Worm (Caenorhabditis elegans) whole organism, L4 larva: ENCODE results near the gene dvc-1.

Experiments used
- aly-2 ChIP-seq: sonication (generic microtip); optimal IDR thresholded peaks from 2 replicates; lab custom pipeline; 2018; ENCODE audit warnings: missing biosample characterization, missing genetic modification characterization
- ama-1 ChIP-seq: fragments of 150-350 bp; optimal IDR thresholded peaks from 2 replicates; lab custom pipeline; 2014; ENCODE audit warnings: inconsistent platforms, mixed read lengths
- dve-1 ChIP-seq: sonication (generic microtip); optimal IDR thresholded peaks from 2 replicates; lab custom pipeline; 2017; ENCODE audit warnings: antibody characterized with exemption, mild to moderate bottlenecking, missing genetic modification characterization, missing compliant biosample characterization; ENCODE audit not compliant: insufficient read depth
- lin-29 ChIP-seq: fragments of 200-800 bp; sonication (Bioruptor generic); IDR thresholded peaks from 2 replicates; pipeline ENCODE4 v1.3.6; 2022; ENCODE audit warnings: missing genetic modification reagents, missing genetic modification characterization, missing compliant biosample characterization
- lsy-2 ChIP-seq, 2 experiments: fragments of 150-350 bp in 1 of 2; sonication (generic microtip) in 1 of 2; optimal IDR thresholded peaks; 2 replicates each; lab custom pipeline; 2014 to 2017; ENCODE audit warnings: missing biosample characterization in 2 of 2, missing genetic modification characterization in 2 of 2
- mes-2 ChIP-seq: sonication (generic microtip); optimal IDR thresholded peaks from 2 replicates; lab custom pipeline; 2016; ENCODE audit warnings: missing genotype, mild to moderate bottlenecking, missing genetic modification characterization, missing compliant biosample characterization; ENCODE audit not compliant: poor library complexity, severe bottlenecking
- mxl-3 ChIP-seq: fragments of 200-800 bp; sonication (Bioruptor generic); optimal IDR thresholded peaks from 2 replicates; lab custom pipeline; 2018; ENCODE audit warnings: mild to moderate bottlenecking, missing genetic modification characterization, missing compliant biosample characterization
- nhr-237 ChIP-seq: sonication (generic microtip); optimal IDR thresholded peaks from 2 replicates; lab custom pipeline; 2017; ENCODE audit warnings: missing biosample characterization, missing genetic modification characterization
- nhr-76 ChIP-seq: fragments of 150-350 bp; optimal IDR thresholded peaks from 2 replicates; lab custom pipeline; 2014; ENCODE audit warnings: missing biosample characterization, missing genetic modification characterization
- nhr-77 ChIP-seq: fragments of 150-350 bp; optimal IDR thresholded peaks from 2 replicates; lab custom pipeline; 2014; ENCODE audit warnings: missing biosample characterization, missing genetic modification characterization
- pha-4 ChIP-seq, 2 experiments: fragments of 150-350 bp in 1 of 2; fragments of 200-800 bp in 1 of 2; sonication (Bioruptor generic) in 1 of 2; IDR thresholded peaks in 1 of 2; optimal IDR thresholded peaks in 1 of 2; 2 replicates each; pipeline versions ENCODE4 v1.3.6 to Lab custom; 2014 to 2022; ENCODE audit warnings: missing genetic modification characterization in 2 of 2, missing genetic modification reagents in 2 of 2, missing biosample characterization in 1 of 2, missing compliant biosample characterization in 1 of 2
- snpc-4 ChIP-seq: fragments of 150-350 bp; optimal IDR thresholded peaks from 2 replicates; lab custom pipeline; 2014; ENCODE audit warnings: missing biosample characterization, missing genetic modification characterization
- unc-39 ChIP-seq: sonication (generic microtip); optimal IDR thresholded peaks from 2 replicates; lab custom pipeline; 2017; ENCODE audit warnings: missing biosample characterization, missing genetic modification characterization
- unc-62 ChIP-seq, 3 experiments: fragments of 150-350 bp in 1 of 3; sonication (generic microtip); optimal IDR thresholded peaks in 2 of 3; peaks in 1 of 3; 1 replicate in 1 of 3; 2 replicates in 2 of 3; lab custom pipeline; 2014 to 2017; ENCODE audit warnings: missing biosample characterization in 3 of 3, missing genetic modification characterization in 3 of 3, missing genetic modification reagents in 3 of 3, missing genotype in 1 of 3

DNA sequence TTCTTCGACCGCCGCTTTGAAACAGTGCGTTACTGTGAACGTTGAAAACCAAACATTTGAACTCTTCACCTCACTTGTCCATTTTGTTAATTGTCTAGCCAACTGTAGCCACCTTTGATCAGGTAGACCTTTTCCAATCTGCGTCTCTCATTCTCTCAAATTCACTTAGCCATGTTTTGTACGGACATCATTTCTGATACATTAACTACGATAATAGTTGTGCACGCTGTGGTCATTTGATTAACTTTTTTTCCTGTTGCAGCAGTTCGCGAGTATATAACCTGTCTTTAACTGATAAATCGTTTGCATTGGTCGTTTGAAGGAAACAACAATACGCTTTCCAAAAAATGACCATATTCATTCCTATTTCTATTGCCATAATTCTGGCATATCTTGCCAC lies 21.7 kb downstream of the dvc-1 start, which contains the start of gene cyp-29A2:
- peak; percentile 15 for TF ChIP-seq dve-1 (tag; lab: Kevin White, UChicago)
- TF ChIP-seq lsy-2 (tag; optimal IDR thresholded peaks at IDR 0.05; lab: Kevin White, UChicago): no peak
- peak; percentile 92 for TF ChIP-seq nhr-77 (tag; lab: Kevin White, UChicago)
- peak in 1 of 2 experiments; percentile 58 for TF ChIP-seq unc-62 (GFP tag; optimal IDR thresholded peaks at IDR 0.05 in 1 of 2; lab: Kevin White, UChicago)
- no peak for TF ChIP-seq unc-62 (tag; optimal IDR thresholded peaks at IDR 0.05; lab: Kevin White, UChicago)
- no peak for TF ChIP-seq pha-4 (GFP tag; IDR thresholded peaks at IDR 0.05; lab: Robert Waterston, UW)
- no peak for TF ChIP-seq pha-4 (tag; optimal IDR thresholded peaks at IDR 0.05; lab: Kevin White, UChicago)
- no peak for TF ChIP-seq mxl-3
- TF ChIP-seq snpc-4 (tag; lab: Kevin White, UChicago): no peak
- no peak for TF ChIP-seq lin-29 (GFP tag; lab: Robert Waterston, UW)
- TF ChIP-seq ama-1 (lab: Kevin White, UChicago): no peak
- TF ChIP-seq nhr-237 (tag; lab: Kevin White, UChicago): no peak
- TF ChIP-seq nhr-76 (tag; lab: Kevin White, UChicago): no peak
- no peak for TF ChIP-seq mes-2 (tag; lab: Kevin White, UChicago)
- no peak for TF ChIP-seq aly-2 (tag; lab: Kevin White, UChicago)
- TF ChIP-seq unc-39 (tag; lab: Kevin White, UChicago): no peak
